Fruit fly (Drosophila melanogaster) S2 (cell line): ENCODE results near the gene dpr3.
A peak's percentile ranks its signal among the peaks of the same experiment; 100 is the strongest.

Experiments used
- CG8478 ChIP-seq: fragments of >200 bp; optimal IDR thresholded peaks from 2 replicates; lab custom pipeline; 2018
- CTCF ChIP-seq, 2 experiments: fragments of >200 bp; optimal IDR thresholded peaks; 2 replicates each; lab custom pipeline; 2018

The dpr3 gene

DNA sequence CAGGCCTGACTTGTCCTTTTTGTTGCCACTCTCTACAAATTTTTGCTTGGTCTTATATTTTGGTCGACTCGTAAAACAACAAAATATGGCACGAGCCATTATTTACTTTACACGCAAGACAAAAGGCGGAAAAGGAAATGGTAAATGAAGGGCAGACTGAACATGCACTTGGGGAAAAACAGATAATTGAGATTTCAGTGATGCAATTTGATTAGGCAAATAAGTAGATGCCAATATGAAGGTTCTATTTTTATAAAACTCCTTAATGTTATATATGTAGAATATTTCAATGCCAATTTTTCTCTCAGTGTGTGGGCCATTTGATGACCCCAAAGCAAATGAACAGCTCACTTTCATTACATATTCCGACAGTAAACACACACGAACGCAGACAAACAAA lies 94.5 kb downstream of the dpr3 start:
- TF ChIP-seq CTCF (optimal IDR thresholded peaks at IDR 0.05; lab: Kevin White, UChicago) = no peak
- no peak for TF ChIP-seq CG8478 (lab: Kevin White, UChicago)

DNA sequence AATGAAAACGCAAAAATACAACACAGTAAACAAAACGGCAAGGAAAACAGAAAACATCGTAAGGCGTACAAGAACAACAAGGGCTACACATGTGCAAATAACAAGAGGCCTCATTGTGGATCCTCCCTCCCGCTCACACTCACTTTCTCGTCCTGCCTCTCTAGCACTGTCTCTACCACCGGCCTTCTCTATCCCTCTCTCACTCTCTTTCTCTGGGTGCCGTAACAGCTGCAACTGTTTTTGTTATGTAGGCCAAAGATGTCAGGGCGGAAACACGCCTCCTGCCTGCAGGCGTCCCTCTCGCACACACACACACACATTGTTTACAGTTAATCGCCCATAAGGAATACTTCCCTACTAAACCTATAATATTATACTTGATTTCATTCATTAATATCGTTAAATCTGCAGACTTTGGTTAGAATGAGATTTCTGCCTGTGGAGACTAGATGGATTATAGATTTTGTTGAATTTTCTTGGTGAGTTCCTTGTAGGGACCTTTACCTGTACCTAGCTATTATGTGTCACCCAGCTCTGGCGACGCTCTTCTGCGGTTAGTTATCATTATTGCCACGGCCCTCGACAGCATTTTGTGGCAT lies 95.7 kb downstream of the dpr3 start:
- TF ChIP-seq CTCF (optimal IDR thresholded peaks at IDR 0.05; lab: Kevin White, UChicago) (no peak), CG8478 (lab: Kevin White, UChicago) (no peak)

DNA sequence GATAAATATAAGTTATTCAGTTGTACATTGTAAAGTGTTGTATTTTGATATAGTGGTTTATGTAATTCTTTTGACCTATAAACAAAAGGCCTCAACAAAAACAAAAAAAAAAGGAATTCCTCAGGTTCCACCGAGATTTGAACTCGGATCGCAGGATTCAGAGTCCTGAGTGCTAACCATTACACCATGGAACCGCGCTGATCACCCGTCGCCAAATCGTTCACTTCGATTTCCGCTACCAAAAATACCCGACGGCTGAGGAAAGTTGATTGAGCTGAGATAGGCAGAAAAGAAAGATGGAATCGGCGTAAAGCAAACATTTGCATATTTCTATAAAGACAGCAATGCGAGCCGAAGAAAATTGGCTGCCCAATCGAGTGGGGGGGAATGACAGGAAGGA lies 96.6 kb downstream of the dpr3 start:
- TF ChIP-seq CTCF (optimal IDR thresholded peaks at IDR 0.05; lab: Kevin White, UChicago) (no peak), CG8478 (lab: Kevin White, UChicago) (no peak)

DNA sequence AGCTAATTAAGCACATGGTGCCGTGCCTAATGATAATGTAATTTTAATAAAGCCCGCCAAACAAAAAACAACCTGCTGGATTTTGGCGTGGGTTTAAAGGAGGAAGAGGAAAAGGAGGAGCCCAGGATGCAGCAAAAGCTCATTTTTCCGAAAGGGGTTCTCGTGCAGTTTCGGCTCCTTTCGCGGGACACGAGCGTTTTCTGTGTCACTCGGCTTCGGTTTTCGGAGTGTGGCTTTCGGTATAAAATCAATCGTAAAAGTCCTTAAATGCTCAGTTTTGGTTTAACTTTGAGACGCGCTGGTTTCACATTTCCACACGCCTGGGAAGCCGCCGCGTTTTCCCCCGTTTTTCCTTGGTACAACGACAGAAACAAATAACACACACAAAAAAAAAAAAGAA lies 98.2 kb downstream of the dpr3 start:
- TF ChIP-seq CG8478 (lab: Kevin White, UChicago) (no peak), CTCF (optimal IDR thresholded peaks at IDR 0.05; lab: Kevin White, UChicago) (no peak)

DNA sequence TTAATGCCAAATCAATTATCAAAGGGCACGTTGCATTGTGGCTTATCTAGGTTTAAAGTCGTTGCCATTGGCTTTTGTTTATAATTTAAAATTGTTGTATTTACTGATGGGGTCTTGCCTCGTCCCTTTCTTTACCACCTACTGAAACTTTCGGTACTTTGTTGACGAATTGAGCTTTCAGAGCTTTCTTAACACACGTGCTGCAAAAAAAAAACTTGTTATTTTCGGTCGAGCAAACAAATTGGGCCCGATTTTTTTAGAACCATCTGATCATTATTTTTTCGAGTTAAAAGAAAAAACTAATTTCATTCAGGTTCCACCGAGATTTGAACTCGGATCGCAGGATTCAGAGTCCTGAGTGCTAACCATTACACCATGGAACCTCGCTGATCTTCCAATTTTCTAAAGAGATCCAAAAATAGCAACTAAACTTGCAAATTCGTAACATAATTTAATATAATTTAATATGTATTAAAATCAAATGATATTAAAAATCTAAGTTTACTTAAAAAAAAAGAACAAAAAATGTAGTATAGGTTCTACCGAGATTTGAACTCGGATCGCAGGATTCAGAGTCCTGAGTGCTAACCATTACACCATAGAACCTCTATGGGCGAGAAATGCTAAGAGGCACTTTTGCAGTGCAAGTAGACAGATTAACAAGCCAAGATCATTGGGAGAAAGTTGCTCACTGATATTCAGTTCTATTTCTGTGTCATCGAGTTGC lies 99.2 kb downstream of the dpr3 start:
- no peak for TF ChIP-seq CTCF (optimal IDR thresholded peaks at IDR 0.05; lab: Kevin White, UChicago)
- no peak for TF ChIP-seq CG8478 (lab: Kevin White, UChicago)

DNA sequence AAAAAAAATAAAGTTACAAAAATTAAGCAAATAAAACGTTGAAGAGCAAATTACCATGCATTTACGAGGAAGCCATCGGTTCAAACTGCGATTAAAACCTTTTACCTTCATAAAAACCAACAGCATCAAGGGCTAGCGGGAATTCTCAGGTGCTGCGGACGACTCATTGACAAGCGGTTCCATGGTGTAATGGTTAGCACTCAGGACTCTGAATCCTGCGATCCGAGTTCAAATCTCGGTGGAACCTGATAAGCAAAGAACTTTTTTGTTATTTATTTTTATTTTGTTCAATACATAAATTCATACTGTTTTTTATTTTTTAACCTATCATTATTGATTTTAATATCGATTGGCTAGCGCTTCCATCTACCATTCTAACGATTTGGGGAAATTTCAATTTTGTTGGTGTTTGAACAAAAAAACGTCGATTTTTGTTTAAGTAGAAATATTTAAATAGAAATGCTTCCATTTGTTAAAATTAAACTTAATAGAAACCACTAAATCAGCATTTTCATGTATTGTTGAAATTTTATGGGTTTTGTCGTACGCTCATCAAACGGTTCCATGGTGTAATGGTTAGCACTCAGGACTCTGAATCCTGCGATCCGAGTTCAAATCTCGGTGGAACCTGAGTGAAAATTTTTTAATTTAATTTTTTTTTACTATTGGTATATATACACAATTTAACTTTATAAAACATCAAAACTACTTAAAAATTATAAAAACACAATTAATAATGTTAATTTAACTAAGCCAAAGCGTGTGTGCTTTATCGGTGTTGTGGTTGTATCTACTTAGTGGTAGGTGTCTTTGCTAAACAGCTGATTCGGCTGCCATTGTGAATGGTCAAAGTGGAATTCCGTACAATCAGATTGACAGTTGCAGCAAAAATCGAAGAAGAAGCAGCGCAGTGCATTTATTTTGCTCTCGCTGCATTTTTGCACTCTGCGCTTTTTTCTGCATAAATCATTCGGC lies 100.4 kb downstream of the dpr3 start, which contains the start of gene CG4238:
Gene CG4238, plus strand, starts transcription at position 880 of the 975 bp plus-strand sequence.
- TF ChIP-seq CG8478 (lab: Kevin White, UChicago) (no peak), CTCF (optimal IDR thresholded peaks at IDR 0.05; lab: Kevin White, UChicago) (peak; percentile 1 to 30)
